Worm (Caenorhabditis elegans) whole organism, L3 larva: ENCODE results near the gene sru-2.

Experiments used
- R02D3.7 ChIP-seq: fragments of 150-350 bp; optimal IDR thresholded peaks from 2 replicates; lab custom pipeline; 2014; ENCODE audit warnings: missing biosample characterization, missing genetic modification characterization
- ZK546.5 ChIP-seq: sonication (generic microtip); optimal IDR thresholded peaks from 2 replicates; lab custom pipeline; 2017; ENCODE audit warnings: missing biosample characterization, missing genetic modification characterization
- aly-2 ChIP-seq: fragments of 150-350 bp; optimal IDR thresholded peaks from 2 replicates; lab custom pipeline; 2014; ENCODE audit warnings: missing biosample characterization, missing genetic modification characterization
- ama-1 ChIP-seq: fragments of 150-350 bp; optimal IDR thresholded peaks from 2 replicates; lab custom pipeline; 2018
- ceh-16 ChIP-seq: sonication (generic microtip); optimal IDR thresholded peaks from 2 replicates; lab custom pipeline; 2017; ENCODE audit warnings: missing biosample characterization, missing genetic modification characterization
- ceh-28 ChIP-seq: fragments of 150-350 bp; optimal IDR thresholded peaks from 2 replicates; lab custom pipeline; 2014; ENCODE audit warnings: missing biosample characterization, missing genetic modification reagents, missing genetic modification characterization
- ceh-82 ChIP-seq: fragments of 150-350 bp; optimal IDR thresholded peaks from 2 replicates; lab custom pipeline; 2014; ENCODE audit warnings: missing biosample characterization, missing genetic modification characterization
- ceh-9 ChIP-seq: sonication (generic microtip); optimal IDR thresholded peaks from 2 replicates; lab custom pipeline; 2018; ENCODE audit warnings: missing biosample characterization, missing genetic modification characterization
- daf-12 ChIP-seq: fragments of 150-350 bp; optimal IDR thresholded peaks from 2 replicates; lab custom pipeline; 2014; ENCODE audit warnings: missing biosample characterization, missing genetic modification reagents, missing genetic modification characterization
- egl-27 ChIP-seq: sonication (generic microtip); optimal IDR thresholded peaks from 4 replicates; lab custom pipeline; 2017; ENCODE audit warnings: missing biosample characterization, missing genetic modification reagents, missing genetic modification characterization
- egl-5 ChIP-seq: fragments of 150-350 bp; optimal IDR thresholded peaks from 2 replicates; lab custom pipeline; 2017; ENCODE audit warnings: missing biosample characterization, missing genetic modification reagents, missing genetic modification characterization, inconsistent platforms
- elt-1 ChIP-seq: fragments of 150-350 bp; optimal IDR thresholded peaks from 2 replicates; lab custom pipeline; 2014; ENCODE audit warnings: missing biosample characterization, missing genetic modification characterization
- elt-2 ChIP-seq: sonication (generic microtip); optimal IDR thresholded peaks from 2 replicates; lab custom pipeline; 2016; ENCODE audit warnings: missing genetic modification reagents, mild to moderate bottlenecking, missing genetic modification characterization, missing compliant biosample characterization
- elt-3 ChIP-seq, 3 experiments: fragments of 150-350 bp in 1 of 3; sonication (generic microtip) in 2 of 3; optimal IDR thresholded peaks; 2 replicates in 2 of 3; 4 replicates in 1 of 3; lab custom pipeline; 2014 to 2017; ENCODE audit warnings: missing biosample characterization in 3 of 3, missing genetic modification characterization in 3 of 3
- eor-1 ChIP-seq, 2 experiments: fragments of 150-350 bp; optimal IDR thresholded peaks; 2 replicates each; lab custom pipeline; 2014 to 2018; ENCODE audit warnings: missing biosample characterization in 2 of 2, missing genetic modification characterization in 2 of 2
- fkh-10 ChIP-seq: sonication (generic microtip); optimal IDR thresholded peaks from 2 replicates; lab custom pipeline; 2017; ENCODE audit warnings: missing biosample characterization, missing genetic modification reagents, missing genetic modification characterization
- fkh-2 ChIP-seq: fragments of 150-350 bp; optimal IDR thresholded peaks from 2 replicates; lab custom pipeline; 2014; ENCODE audit warnings: missing biosample characterization, missing genetic modification reagents, missing genetic modification characterization
- fos-1 ChIP-seq: fragments of 150-350 bp; optimal IDR thresholded peaks from 2 replicates; lab custom pipeline; 2014; ENCODE audit warnings: missing biosample characterization, missing genetic modification characterization
- hmg-11 ChIP-seq: sonication (generic microtip); optimal IDR thresholded peaks from 2 replicates; lab custom pipeline; 2016; ENCODE audit warnings: missing genetic modification characterization, missing compliant biosample characterization
- jun-1 ChIP-seq: fragments of 150-350 bp; optimal IDR thresholded peaks from 2 replicates; lab custom pipeline; 2014; ENCODE audit warnings: missing biosample characterization, missing genetic modification reagents, missing genetic modification characterization
- lin-15B ChIP-seq: fragments of 150-350 bp; optimal IDR thresholded peaks from 2 replicates; lab custom pipeline; 2014; ENCODE audit warnings: missing biosample characterization, missing genetic modification characterization
- lin-39 ChIP-seq: fragments of 150-350 bp; optimal IDR thresholded peaks from 2 replicates; lab custom pipeline; 2018; ENCODE audit warnings: missing biosample characterization, missing genetic modification reagents, missing genetic modification characterization
- lsy-12 ChIP-seq: sonication (generic microtip); optimal IDR thresholded peaks from 2 replicates; lab custom pipeline; 2016; ENCODE audit warnings: mild to moderate bottlenecking, missing genetic modification characterization, missing compliant biosample characterization
- mdl-1 ChIP-seq: fragments of 150-350 bp; optimal IDR thresholded peaks from 2 replicates; lab custom pipeline; 2014; ENCODE audit warnings: missing biosample characterization, missing genetic modification characterization
- mml-1 ChIP-seq: fragments of 150-350 bp; sonication (generic microtip); optimal IDR thresholded peaks from 3 replicates; lab custom pipeline; 2014; ENCODE audit warnings: missing biosample characterization, missing genetic modification characterization
- nfya-1 ChIP-seq: sonication (generic microtip); optimal IDR thresholded peaks from 2 replicates; lab custom pipeline; 2017; ENCODE audit warnings: missing genetic modification characterization, mild to moderate bottlenecking, missing compliant biosample characterization, antibody characterized with exemption, moderate library complexity; ENCODE audit not compliant: insufficient read depth
- nhr-11 ChIP-seq: fragments of 150-350 bp; optimal IDR thresholded peaks from 2 replicates; lab custom pipeline; 2014; ENCODE audit warnings: missing biosample characterization, missing genetic modification characterization
- nhr-12 ChIP-seq: fragments of 150-350 bp; optimal IDR thresholded peaks from 2 replicates; lab custom pipeline; 2014; ENCODE audit warnings: missing biosample characterization, missing genetic modification characterization
- nhr-23 ChIP-seq: fragments of 150-350 bp; optimal IDR thresholded peaks from 2 replicates; lab custom pipeline; 2014; ENCODE audit warnings: missing biosample characterization, missing genetic modification reagents, missing genetic modification characterization
- nhr-237 ChIP-seq: fragments of 150-350 bp; optimal IDR thresholded peaks from 2 replicates; lab custom pipeline; 2014; ENCODE audit warnings: missing biosample characterization, missing genetic modification characterization
- nhr-25 ChIP-seq: sonication (generic microtip); optimal IDR thresholded peaks from 2 replicates; lab custom pipeline; 2017; ENCODE audit warnings: missing biosample characterization, missing genetic modification characterization
- nhr-28 ChIP-seq: fragments of 150-350 bp; optimal IDR thresholded peaks from 2 replicates; lab custom pipeline; 2014; ENCODE audit warnings: missing biosample characterization, missing genetic modification characterization
- nhr-43 ChIP-seq: sonication (generic microtip); optimal IDR thresholded peaks from 2 replicates; lab custom pipeline; 2016; ENCODE audit warnings: mild to moderate bottlenecking, missing genetic modification characterization, missing compliant biosample characterization; ENCODE audit not compliant: poor library complexity, severe bottlenecking
- nhr-67 ChIP-seq: fragments of 150-350 bp; optimal IDR thresholded peaks from 2 replicates; lab custom pipeline; 2014; ENCODE audit warnings: missing biosample characterization, missing genetic modification characterization
- nhr-76 ChIP-seq: fragments of 150-350 bp; sonication (generic microtip); optimal IDR thresholded peaks from 5 replicates; lab custom pipeline; 2014; ENCODE audit warnings: missing biosample characterization, missing genetic modification characterization
- nhr-77 ChIP-seq: fragments of 150-350 bp; optimal IDR thresholded peaks from 2 replicates; lab custom pipeline; 2014; ENCODE audit warnings: missing biosample characterization, missing genetic modification characterization
- pha-4 ChIP-seq: fragments of 150-350 bp; optimal IDR thresholded peaks from 2 replicates; lab custom pipeline; 2014; ENCODE audit warnings: missing biosample characterization, missing genetic modification reagents, missing genetic modification characterization
- pqm-1 ChIP-seq: fragments of 150-350 bp; optimal IDR thresholded peaks from 2 replicates; lab custom pipeline; 2017; ENCODE audit warnings: missing biosample characterization, missing genetic modification characterization, inconsistent platforms
- sea-2 ChIP-seq: fragments of 150-350 bp; sonication (generic microtip); optimal IDR thresholded peaks from 4 replicates; lab custom pipeline; 2014; ENCODE audit warnings: missing biosample characterization, missing genetic modification reagents, missing genetic modification characterization
- skn-1 ChIP-seq: fragments of 150-350 bp; optimal IDR thresholded peaks from 2 replicates; lab custom pipeline; 2014; ENCODE audit warnings: missing biosample characterization, missing genetic modification characterization
- snpc-4 ChIP-seq: fragments of 150-350 bp; optimal IDR thresholded peaks from 2 replicates; lab custom pipeline; 2014; ENCODE audit warnings: missing biosample characterization, missing genetic modification characterization
- tbx-2 ChIP-seq: sonication (generic microtip); optimal IDR thresholded peaks from 2 replicates; lab custom pipeline; 2016; ENCODE audit warnings: mild to moderate bottlenecking, missing genetic modification characterization, missing compliant biosample characterization
- unc-39 ChIP-seq: sonication (generic microtip); optimal IDR thresholded peaks from 4 replicates; lab custom pipeline; 2017; ENCODE audit warnings: missing biosample characterization, missing genetic modification characterization
- unc-62 ChIP-seq: fragments of 150-350 bp; sonication (generic microtip); optimal IDR thresholded peaks from 4 replicates; lab custom pipeline; 2014; ENCODE audit warnings: missing biosample characterization, missing genetic modification reagents, missing genetic modification characterization
- zag-1 ChIP-seq: fragments of 150-350 bp; optimal IDR thresholded peaks from 2 replicates; lab custom pipeline; 2014; ENCODE audit warnings: missing biosample characterization, missing genetic modification characterization
- ztf-11 ChIP-seq: fragments of 150-350 bp; optimal IDR thresholded peaks from 2 replicates; lab custom pipeline; 2014; ENCODE audit warnings: missing biosample characterization, missing genetic modification characterization
- ztf-4 ChIP-seq: fragments of 150-350 bp; optimal IDR thresholded peaks from 2 replicates; lab custom pipeline; 2014; ENCODE audit warnings: missing biosample characterization, missing genetic modification characterization

Gene sru-2

DNA sequence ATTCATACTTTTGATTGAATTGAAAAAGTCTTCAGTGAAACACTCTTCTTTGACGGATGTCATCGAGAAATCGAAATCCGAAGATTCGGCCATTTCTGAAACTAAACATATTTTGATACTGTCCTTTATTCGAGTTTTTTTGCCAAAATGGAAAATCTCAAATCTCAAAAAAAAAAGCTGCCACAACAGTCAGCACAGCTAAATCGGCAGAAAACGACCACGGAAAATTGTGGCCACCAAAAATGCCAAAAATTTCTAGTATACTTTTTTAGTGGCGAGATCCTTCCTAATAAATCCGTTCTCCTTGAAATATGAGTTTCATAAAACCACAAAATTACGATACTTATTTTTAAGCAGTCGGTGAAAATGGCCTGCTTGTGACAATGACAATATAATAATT lies 42.1 kb upstream of the sru-2 start, which contains the start of gene F38E11.9:
Gene F38E11.9 (minus strand): TSS at position 101 of the 400 bp plus-strand sequence.
- TF ChIP-seq ztf-11 (tag; lab: Kevin White, UChicago) (no peak), fos-1 (tag; lab: Kevin White, UChicago) (no peak), jun-1 (tag; lab: Kevin White, UChicago) (no peak)

DNA sequence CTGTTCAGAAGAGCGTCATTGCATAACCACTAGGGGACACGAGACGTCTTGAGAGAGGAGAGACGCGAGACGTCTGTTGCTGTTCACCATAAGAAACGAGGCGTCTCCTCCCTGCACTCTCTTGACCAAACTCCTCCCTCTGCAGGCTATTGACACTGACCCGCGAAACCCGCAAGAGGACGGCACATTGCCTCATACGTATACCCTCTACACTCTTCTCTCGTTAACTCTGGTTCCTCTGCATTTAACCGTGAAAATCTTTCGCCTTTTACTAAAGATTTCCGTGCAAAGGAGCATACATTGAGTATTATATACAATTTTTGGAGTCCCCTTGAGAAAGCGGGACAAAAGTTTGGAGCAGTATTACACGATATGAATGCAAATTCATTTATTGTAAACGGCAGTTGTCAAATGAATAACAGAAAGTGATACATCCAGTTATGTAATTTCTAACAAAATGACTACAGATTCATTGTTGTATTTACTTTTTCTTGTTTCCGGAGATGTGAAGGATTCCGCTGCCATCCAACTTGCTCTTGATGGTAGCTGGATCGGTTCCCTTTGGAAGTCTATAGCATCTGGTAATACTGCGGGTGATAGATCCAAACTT lies 41.5 kb upstream of the sru-2 start:
- peak; percentile 91 for TF ChIP-seq nhr-23 (tag; lab: Kevin White, UChicago)
- peak; percentile 94 for TF ChIP-seq nfya-1 (tag; lab: Kevin White, UChicago)
- TF ChIP-seq nhr-76 (tag; lab: Kevin White, UChicago), result peak; percentile 86
- TF ChIP-seq egl-5 (tag; lab: Kevin White, UChicago), result peak; percentile 65
- TF ChIP-seq unc-62 (GFP tag; lab: Kevin White, UChicago), result peak; percentile 45
- TF ChIP-seq ceh-28 (tag; lab: Kevin White, UChicago), result peak; percentile 83
- peak; percentile 88 for TF ChIP-seq lin-15B
- TF ChIP-seq nhr-11 (tag; lab: Kevin White, UChicago), result peak; percentile 9
- no peak for TF ChIP-seq nhr-67 (tag; lab: Kevin White, UChicago)
- TF ChIP-seq R02D3.7, result peak; percentile 76
- TF ChIP-seq ZK546.5, result no peak
- no peak for TF ChIP-seq ztf-11 (tag; lab: Kevin White, UChicago)
- peak; percentile 81 for TF ChIP-seq ceh-82
- TF ChIP-seq sea-2 (GFP tag; lab: Kevin White, UChicago), result no peak
- TF ChIP-seq zag-1, result no peak
- TF ChIP-seq hmg-11, result peak; percentile 95
- TF ChIP-seq nhr-43 (tag; lab: Kevin White, UChicago), result peak; percentile 89
- TF ChIP-seq skn-1 (tag; lab: Kevin White, UChicago), result peak; percentile 54
- no peak for TF ChIP-seq nhr-12 (tag; lab: Kevin White, UChicago)
- peak; percentile 98 for TF ChIP-seq pha-4 (tag; lab: Kevin White, UChicago)
- peak; percentile 91 for TF ChIP-seq jun-1 (tag; lab: Kevin White, UChicago)
- TF ChIP-seq ama-1 (lab: Kevin White, UChicago), result peak; percentile 98
- TF ChIP-seq snpc-4 (tag; lab: Kevin White, UChicago), result peak; percentile 100
- peak; percentile 2 for TF ChIP-seq nhr-28 (tag; lab: Kevin White, UChicago)
- peak; percentile 83 for TF ChIP-seq elt-2 (tag; lab: Kevin White, UChicago)
- TF ChIP-seq ceh-9, result no peak
- peak; percentile 97 for TF ChIP-seq nhr-25 (tag; lab: Kevin White, UChicago)
- TF ChIP-seq ceh-16, result peak; percentile 52
- peak; percentile 93 for TF ChIP-seq lin-39 (tag; lab: Kevin White, UChicago)
- peak; percentile 83 for TF ChIP-seq fos-1 (tag; lab: Kevin White, UChicago)
- TF ChIP-seq lsy-12 (tag; lab: Kevin White, UChicago), result peak; percentile 91
- TF ChIP-seq elt-3 (tag; optimal IDR thresholded peaks at IDR 0.05; lab: Kevin White, UChicago), result peak in 2 of 3 experiments; percentile 6 to 64
- peak; percentile 82 for TF ChIP-seq egl-27 (tag; lab: Kevin White, UChicago)
- TF ChIP-seq mdl-1, result peak; percentile 63
- peak; percentile 68 for TF ChIP-seq aly-2 (tag; lab: Kevin White, UChicago)
- peak; percentile 78 for TF ChIP-seq tbx-2
- no peak for TF ChIP-seq nhr-237
- TF ChIP-seq elt-1 (tag; lab: Kevin White, UChicago), result peak; percentile 52
- TF ChIP-seq mml-1 (tag; lab: Kevin White, UChicago), result no peak
- TF ChIP-seq daf-12, result no peak
- TF ChIP-seq unc-39 (tag; lab: Kevin White, UChicago), result no peak
- peak; percentile 80 for TF ChIP-seq ztf-4
- TF ChIP-seq pqm-1 (tag; lab: Kevin White, UChicago), result peak; percentile 93
- peak; percentile 46 for TF ChIP-seq fkh-10 (GFP tag; lab: Kevin White, UChicago)
- TF ChIP-seq nhr-77 (tag; lab: Kevin White, UChicago), result peak; percentile 84
- no peak for TF ChIP-seq eor-1 (tag; optimal IDR thresholded peaks at IDR 0.05; lab: Kevin White, UChicago)
- peak; percentile 66 for TF ChIP-seq fkh-2 (tag; lab: Kevin White, UChicago)
